Worm (Caenorhabditis elegans) whole organism, mixed stage, embryonic: ENCODE measurements around the gene F26F2.11.
"Not testable (repeated sequence)": the region's sequence is repeated elsewhere in the genome, so short reads cannot be mapped to it uniquely, and the experiment has no call there.

ENCODE experiments used
- M03D4.4 ChIP-seq: sonication (generic microtip); optimal IDR thresholded peaks from 2 replicates; lab custom pipeline; 2017; ENCODE audit warnings: mild to moderate bottlenecking, missing genetic modification characterization, missing compliant biosample characterization
- bed-3 ChIP-seq: fragments of 200-800 bp; sonication (Bioruptor generic); optimal IDR thresholded peaks from 3 replicates; lab custom pipeline; 2018; ENCODE audit warnings: mild to moderate bottlenecking, missing genetic modification characterization, moderate library complexity, missing compliant biosample characterization
- ceh-39 ChIP-seq: fragments of 150-350 bp; optimal IDR thresholded peaks from 2 replicates; lab custom pipeline; 2014; ENCODE audit warnings: missing biosample characterization, missing genetic modification characterization
- ceh-43 ChIP-seq: fragments of 200-800 bp; sonication (Bioruptor generic); optimal IDR thresholded peaks from 2 replicates; lab custom pipeline; 2018; ENCODE audit warnings: mild to moderate bottlenecking, missing genetic modification characterization, moderate library complexity, missing compliant biosample characterization
- ceh-83 ChIP-seq: fragments of 200-800 bp; sonication (Bioruptor generic); optimal IDR thresholded peaks from 2 replicates; lab custom pipeline; 2018; ENCODE audit warnings: mild to moderate bottlenecking, missing genetic modification characterization, missing compliant biosample characterization
- ces-1 ChIP-seq: fragments of 150-350 bp; optimal IDR thresholded peaks from 2 replicates; lab custom pipeline; 2014; ENCODE audit warnings: missing biosample characterization, missing genetic modification reagents, missing genetic modification characterization
- cnd-1 ChIP-seq: fragments of 200-800 bp; sonication (Bioruptor generic); optimal IDR thresholded peaks from 2 replicates; lab custom pipeline; 2018; ENCODE audit warnings: mild to moderate bottlenecking, missing genetic modification characterization, missing compliant biosample characterization
- elt-1 ChIP-seq: sonication (generic microtip); optimal IDR thresholded peaks from 2 replicates; lab custom pipeline; 2017; ENCODE audit warnings: missing genetic modification characterization, mild to moderate bottlenecking, missing compliant biosample characterization, antibody characterized with exemption, moderate library complexity, borderline replicate concordance; ENCODE audit not compliant: insufficient read depth
- elt-3 ChIP-seq: fragments of 150-350 bp; optimal IDR thresholded peaks from 2 replicates; lab custom pipeline; 2014; ENCODE audit warnings: missing biosample characterization, missing genetic modification characterization
- flh-1 ChIP-seq: fragments of 200-800 bp; sonication (Bioruptor generic); optimal IDR thresholded peaks from 2 replicates; lab custom pipeline; 2018; ENCODE audit warnings: mild to moderate bottlenecking, missing genetic modification characterization, moderate library complexity, missing compliant biosample characterization
- hlh-1 ChIP-seq: fragments of 150-350 bp; optimal IDR thresholded peaks from 2 replicates; lab custom pipeline; 2014; ENCODE audit warnings: missing biosample characterization, missing genetic modification reagents, missing genetic modification characterization
- lin-13 ChIP-seq: fragments of 150-350 bp; optimal IDR thresholded peaks from 2 replicates; lab custom pipeline; 2014; ENCODE audit warnings: missing biosample characterization, missing genetic modification characterization
- lin-32 ChIP-seq: fragments of 200-800 bp; sonication (Bioruptor generic); optimal IDR thresholded peaks from 2 replicates; lab custom pipeline; 2018; ENCODE audit warnings: mild to moderate bottlenecking, missing genetic modification characterization, missing compliant biosample characterization
- mab-5 ChIP-seq: fragments of 150-350 bp; optimal IDR thresholded peaks from 2 replicates; lab custom pipeline; 2014; ENCODE audit warnings: missing biosample characterization, missing genetic modification characterization
- mep-1 ChIP-seq: fragments of 150-350 bp; optimal IDR thresholded peaks from 2 replicates; lab custom pipeline; 2017; ENCODE audit warnings: missing biosample characterization, missing genetic modification reagents, missing genetic modification characterization, inconsistent platforms
- mls-2 ChIP-seq: sonication (generic microtip); optimal IDR thresholded peaks from 2 replicates; lab custom pipeline; 2016; ENCODE audit warnings: mild to moderate bottlenecking, missing genetic modification characterization, moderate library complexity, missing compliant biosample characterization
- nhr-12 ChIP-seq: fragments of 150-350 bp; optimal IDR thresholded peaks from 2 replicates; lab custom pipeline; 2014; ENCODE audit warnings: missing biosample characterization, missing genetic modification characterization
- nhr-2 ChIP-seq: fragments of 150-350 bp; optimal IDR thresholded peaks from 2 replicates; lab custom pipeline; 2014; ENCODE audit warnings: missing biosample characterization, missing genetic modification characterization
- nhr-237 ChIP-seq: fragments of 150-350 bp; optimal IDR thresholded peaks from 2 replicates; lab custom pipeline; 2014; ENCODE audit warnings: missing biosample characterization, missing genetic modification characterization
- nhr-28 ChIP-seq: fragments of 150-350 bp; optimal IDR thresholded peaks from 2 replicates; lab custom pipeline; 2014; ENCODE audit warnings: missing biosample characterization, missing genetic modification characterization
- nhr-76 ChIP-seq: sonication (generic microtip); optimal IDR thresholded peaks from 2 replicates; lab custom pipeline; 2017; ENCODE audit warnings: missing biosample characterization, missing genetic modification characterization
- pha-4 ChIP-seq: fragments of 150-350 bp; optimal IDR thresholded peaks from 2 replicates; lab custom pipeline; 2018; ENCODE audit warnings: missing biosample characterization, missing genetic modification reagents, missing genetic modification characterization
- sem-2 ChIP-seq: fragments of 200-800 bp; sonication (Bioruptor generic); optimal IDR thresholded peaks from 2 replicates; lab custom pipeline; 2018; ENCODE audit warnings: mild to moderate bottlenecking, missing genetic modification characterization, missing compliant biosample characterization
- sptf-1 ChIP-seq: sonication (generic microtip); optimal IDR thresholded peaks from 2 replicates; lab custom pipeline; 2017; ENCODE audit warnings: mild to moderate bottlenecking, missing genetic modification characterization, moderate library complexity, missing compliant biosample characterization
- tbx-8 ChIP-seq: fragments of 200-800 bp; sonication (Bioruptor generic); optimal IDR thresholded peaks from 2 replicates; lab custom pipeline; 2018; ENCODE audit warnings: mild to moderate bottlenecking, missing genetic modification characterization, moderate library complexity, missing compliant biosample characterization
- unc-120 ChIP-seq: sonication (generic microtip); optimal IDR thresholded peaks from 2 replicates; lab custom pipeline; 2017; ENCODE audit warnings: missing genetic modification characterization, missing compliant biosample characterization; ENCODE audit not compliant: poor library complexity, severe bottlenecking
- unc-39 ChIP-seq: fragments of 150-350 bp; optimal IDR thresholded peaks from 2 replicates; lab custom pipeline; 2014; ENCODE audit warnings: missing biosample characterization, missing genetic modification characterization
- unc-62 ChIP-seq: fragments of 150-350 bp; optimal IDR thresholded peaks from 2 replicates; lab custom pipeline; 2014; ENCODE audit warnings: missing biosample characterization, missing genetic modification reagents, missing genetic modification characterization
- zip-8 ChIP-seq: fragments of 150-350 bp; optimal IDR thresholded peaks from 2 replicates; lab custom pipeline; 2014; ENCODE audit warnings: missing biosample characterization, missing genetic modification characterization

The F26F2.11 gene

DNA sequence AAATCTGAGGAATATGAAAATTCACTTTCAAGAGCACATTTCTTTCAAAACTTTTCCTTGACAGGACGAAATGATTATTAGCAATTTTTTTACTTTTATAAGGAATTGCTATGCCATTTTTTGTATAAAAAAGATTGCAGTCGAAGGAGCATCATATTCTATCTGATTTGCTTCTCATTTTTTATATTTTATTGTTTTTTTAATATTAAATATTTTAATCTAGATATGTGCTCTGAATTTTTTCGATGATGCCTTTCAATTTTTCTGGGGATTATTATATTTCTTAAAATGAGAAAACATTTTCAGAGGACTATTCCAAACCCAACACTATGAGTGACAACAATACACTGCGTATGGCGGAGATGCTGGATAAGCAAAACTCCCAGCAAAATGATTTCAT, 31.5 kb downstream of the F26F2.11 start, which contains the start of gene F26F2.13:
Gene F26F2.13 (plus strand): TSS at position 301 of the 400 bp plus-strand sequence.
- not testable (repeated sequence) for TF ChIP-seq M03D4.4 (tag; lab: Kevin White, UChicago); mep-1 (tag; lab: Kevin White, UChicago); ceh-39

DNA sequence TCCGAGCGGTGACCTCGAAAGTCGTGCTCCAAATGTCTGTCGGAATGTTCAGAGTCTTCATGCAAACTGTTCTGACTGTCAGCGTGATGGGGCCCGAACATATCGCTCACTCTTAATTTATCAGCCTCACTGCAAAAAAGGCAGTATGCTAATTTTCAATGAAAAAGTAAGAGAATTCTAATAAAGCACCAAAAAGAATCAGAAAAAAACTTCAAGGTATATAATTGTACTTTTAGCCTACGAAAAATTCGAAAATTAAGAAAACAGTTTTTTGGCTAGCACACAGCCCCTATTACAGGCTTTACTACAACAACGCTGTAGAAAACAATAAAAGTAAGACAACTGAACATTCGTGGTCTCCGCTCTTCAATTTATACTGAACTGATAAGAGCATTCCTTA, 33.8 kb downstream of the F26F2.11 start, which contains the start of gene F26F2.1:
Gene F26F2.1 (minus strand): TSS at position 101 of the 400 bp plus-strand sequence.
- TF ChIP-seq flh-1 = no peak
- TF ChIP-seq nhr-28 (tag; lab: Kevin White, UChicago) = no peak
- TF ChIP-seq nhr-12 (tag; lab: Kevin White, UChicago) = no peak
- TF ChIP-seq tbx-8 (GFP tag; lab: Kevin White, UChicago) = no peak

DNA sequence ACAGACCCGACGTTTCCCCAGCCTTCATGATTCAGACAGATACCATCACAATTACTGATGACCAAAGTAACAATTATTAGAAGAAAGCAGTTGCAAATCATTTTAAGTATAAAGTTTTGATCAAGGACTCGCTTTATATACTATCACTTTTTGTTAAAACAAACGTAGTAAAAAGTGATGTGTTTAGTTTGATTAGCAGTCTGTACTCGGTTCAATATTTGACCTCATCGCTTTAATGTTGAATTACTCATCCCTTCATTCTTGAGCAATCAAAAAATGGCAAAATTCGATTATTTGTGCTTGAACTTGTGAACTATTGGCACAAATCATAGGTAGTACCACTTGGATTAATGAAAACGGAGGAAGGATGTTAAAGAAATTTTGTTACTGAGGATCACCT, 37.3 kb downstream of the F26F2.11 start, which contains the start of gene abf-4:
Gene abf-4 (minus strand): TSS at position 101 of the 400 bp plus-strand sequence.
- TF ChIP-seq elt-3 (tag; lab: Kevin White, UChicago) (no peak), unc-39 (tag; lab: Kevin White, UChicago) (no peak)
- TF ChIP-seq, all 35 proteins: peak for 0

DNA sequence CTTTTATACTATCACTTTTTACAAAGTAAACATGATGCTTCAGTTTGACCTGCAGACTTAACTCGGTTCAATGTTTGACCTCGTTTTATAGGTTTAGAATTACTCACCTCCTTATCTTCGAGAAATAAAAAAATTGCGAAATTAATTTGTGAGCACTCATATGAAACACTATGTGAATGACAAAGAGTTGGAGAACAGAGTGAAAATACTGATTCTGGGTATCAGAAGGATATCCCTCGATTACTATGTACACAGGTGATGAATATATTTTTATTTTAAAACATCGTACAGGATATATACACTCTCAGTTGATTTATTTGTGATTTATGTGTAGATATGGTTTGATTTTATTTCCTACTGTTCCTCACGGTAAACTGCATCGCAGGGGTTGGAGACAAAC, 39.3 kb downstream of the F26F2.11 start, which contains the start of gene Y38H6C.23:
Gene Y38H6C.23 (minus strand): TSS at position 101 of the 400 bp plus-strand sequence.
- TF ChIP-seq unc-120 (no peak), nhr-28 (tag; lab: Kevin White, UChicago) (no peak), mls-2 (tag; lab: Kevin White, UChicago) (no peak), lin-32 (GFP tag; lab: Kevin White, UChicago) (no peak), zip-8 (no peak), cnd-1 (tag; lab: Kevin White, UChicago) (no peak)

DNA sequence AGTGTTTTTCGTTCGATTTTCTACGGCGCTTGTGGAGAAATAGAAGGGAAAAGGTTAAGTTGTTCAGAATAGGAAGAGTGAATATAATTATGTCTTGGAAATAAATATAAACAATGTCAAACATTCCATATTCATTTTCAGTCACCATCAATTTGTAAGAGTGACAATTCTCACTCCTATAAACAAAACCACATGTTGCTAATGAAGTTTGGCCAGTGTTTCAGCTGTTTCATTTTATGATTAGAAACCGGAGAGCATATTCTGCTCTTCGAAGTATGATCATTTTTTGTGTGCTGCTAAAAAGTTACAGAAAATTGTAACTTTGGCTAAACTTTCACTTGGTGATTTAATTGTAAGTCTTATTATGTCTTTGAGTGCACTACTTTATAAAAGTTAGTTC, 40.4 kb downstream of the F26F2.11 start, which contains the start of gene Y38H6C.21:
Gene Y38H6C.21 (minus strand): TSS at position 148 of the 400 bp plus-strand sequence.
- TF ChIP-seq elt-1 (no peak), bed-3 (no peak), sptf-1 (tag; lab: Kevin White, UChicago) (no peak), pha-4 (tag; lab: Kevin White, UChicago) (no peak), cnd-1 (tag; lab: Kevin White, UChicago) (no peak), unc-62 (GFP tag; lab: Kevin White, UChicago) (no peak), nhr-76 (no peak), unc-39 (tag; lab: Kevin White, UChicago) (no peak), nhr-237 (tag; lab: Kevin White, UChicago) (no peak), mab-5 (no peak), ces-1 (GFP tag; lab: Kevin White, UChicago) (no peak), lin-13 (tag; lab: Kevin White, UChicago) (no peak), mls-2 (tag; lab: Kevin White, UChicago) (no peak)
- TF ChIP-seq, all 35 proteins: peak for 0

DNA sequence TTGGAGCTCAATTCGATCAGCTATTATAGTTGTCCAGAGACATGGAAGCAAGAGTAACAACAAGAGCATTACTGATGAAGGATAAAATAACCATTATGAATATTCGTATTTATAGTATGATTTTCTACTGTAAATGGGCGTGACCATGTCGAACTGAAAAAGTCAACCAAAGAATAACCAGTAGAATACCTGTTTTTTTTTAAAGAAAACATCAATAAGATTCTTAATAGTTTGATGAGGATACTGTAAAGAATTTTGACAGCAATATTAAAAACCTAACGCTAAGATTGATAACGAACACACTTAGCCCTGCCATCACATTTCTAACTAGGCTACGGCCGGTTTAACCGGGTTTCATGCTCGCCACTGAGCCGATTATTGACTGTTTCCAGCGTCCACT, 42.6 kb downstream of the F26F2.11 start, which contains the start of gene vmo-1:
Gene vmo-1 (minus strand): TSS at position 101 of the 400 bp plus-strand sequence.
- TF ChIP-seq hlh-1 (tag; lab: Kevin White, UChicago) (no peak), mls-2 (tag; lab: Kevin White, UChicago) (no peak), sptf-1 (tag; lab: Kevin White, UChicago) (no peak), tbx-8 (GFP tag; lab: Kevin White, UChicago) (no peak), nhr-2 (tag; lab: Kevin White, UChicago) (no peak), pha-4 (tag; lab: Kevin White, UChicago) (no peak), ceh-43 (GFP tag; lab: Kevin White, UChicago) (no peak), mep-1 (tag; lab: Kevin White, UChicago) (no peak), unc-62 (GFP tag; lab: Kevin White, UChicago) (no peak), nhr-28 (tag; lab: Kevin White, UChicago) (no peak), ceh-83 (GFP tag; lab: Kevin White, UChicago) (no peak), cnd-1 (tag; lab: Kevin White, UChicago) (no peak), sem-2 (no peak)
- TF ChIP-seq, all 35 proteins: peak for 0
